Worm (Caenorhabditis elegans): ENCODE measurements around the gene Y50D7A.3.

Y50D7A.3 gene

DNA sequence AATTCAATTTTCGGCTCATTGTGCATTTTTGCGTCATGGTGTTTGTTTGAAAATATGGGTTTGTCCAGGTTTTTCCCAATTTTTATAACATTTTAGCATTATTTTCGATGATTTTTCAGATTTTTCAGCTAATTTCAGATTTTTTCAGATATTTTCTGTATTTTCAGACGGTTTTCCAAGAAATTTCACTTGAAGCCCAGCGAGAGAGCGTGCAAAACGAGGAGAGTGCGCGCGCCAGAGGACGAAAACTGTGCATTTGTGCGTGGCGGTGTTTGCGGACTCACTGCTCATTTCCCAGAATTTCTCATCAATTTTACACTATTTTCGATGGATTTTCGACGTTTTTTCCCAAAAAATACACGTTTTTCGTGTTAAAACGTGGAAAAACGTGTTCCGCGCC is 19.2 kb upstream of the Y50D7A.3 start (continued):
- TF ChIP-seq ztf-4 (tag; optimal IDR thresholded peaks at IDR 0.05) (peak; percentile 50), pag-3 (tag; optimal IDR thresholded peaks at IDR 0.05; ENCODE audit: borderline replicate concordance, insufficient read depth) (no peak), unc-98 (GFP tag; IDR thresholded peaks at IDR 0.05) (no peak), mab-9 (GFP tag; IDR thresholded peaks at IDR 0.05) (peak; percentile 38; the same call in 1 of the 2 replicates), lin-15B (tag; optimal IDR thresholded peaks at IDR 0.05) (peak; percentile 51), ztf-11 (tag; optimal IDR thresholded peaks at IDR 0.05) (peak in 1 of 2 experiments; percentile 28), fkh-8 (tag; optimal IDR thresholded peaks at IDR 0.05) (peak; percentile 81), zag-1 (tag; optimal IDR thresholded peaks at IDR 0.05) (no peak), pqm-1 (tag; optimal IDR thresholded peaks at IDR 0.05) (no peak), F16B12.6 (tag; optimal IDR thresholded peaks at IDR 0.05) (peak; percentile 94), sptf-1 (tag; optimal IDR thresholded peaks at IDR 0.05) (no peak), egl-13 (tag; optimal IDR thresholded peaks at IDR 0.05) (no peak), blmp-1 (tag; optimal IDR thresholded peaks at IDR 0.05) (no peak)

DNA sequence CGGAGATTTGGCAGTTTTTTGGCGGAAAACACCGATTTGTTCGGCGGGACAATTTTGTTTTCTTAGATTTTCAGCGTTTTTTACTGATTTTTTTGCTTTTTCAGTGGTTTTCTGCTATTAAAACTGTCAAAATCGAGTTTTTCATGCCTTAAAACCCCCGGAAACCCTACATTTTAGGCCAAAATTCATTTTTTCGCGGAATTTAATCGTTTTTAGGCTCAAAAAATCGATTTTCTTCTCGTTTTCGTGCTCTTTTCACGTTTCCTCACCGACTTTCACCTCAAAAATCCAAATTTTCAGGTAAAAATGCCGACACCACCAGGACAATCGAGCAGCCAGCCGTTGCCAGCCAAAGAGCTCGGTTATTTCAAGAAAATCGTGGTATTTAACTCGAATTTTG is 18.8 kb upstream of the Y50D7A.3 start, which contains the start of gene hpo-29:
hpo-29 (plus strand) TSS at position 301 of the 400 bp plus-strand sequence.
- no peak for TF ChIP-seq ces-1 (GFP tag; optimal IDR thresholded peaks at IDR 0.05)
- no peak for TF ChIP-seq lin-39 (tag; optimal IDR thresholded peaks at IDR 0.05)
- no peak for TF ChIP-seq nhr-20 (tag; optimal IDR thresholded peaks at IDR 0.05)
- TF ChIP-seq alr-1 (tag; optimal IDR thresholded peaks at IDR 0.05; ENCODE audit: borderline replicate concordance) = no peak
- no peak for TF ChIP-seq unc-98 (GFP tag; IDR thresholded peaks at IDR 0.05)
- no peak for TF ChIP-seq nhr-84 (tag; optimal IDR thresholded peaks at IDR 0.05)
- TF ChIP-seq jun-1 (tag; optimal IDR thresholded peaks at IDR 0.05) = no peak
- no peak for TF ChIP-seq ceh-88 (GFP tag; IDR thresholded peaks at IDR 0.05)
- no peak for TF ChIP-seq nhr-90 (tag; optimal IDR thresholded peaks at IDR 0.05; ENCODE audit: poor library complexity)
- no peak for TF ChIP-seq fkh-10 (GFP tag; optimal IDR thresholded peaks at IDR 0.05)
- no peak for TF ChIP-seq egl-13 (tag; optimal IDR thresholded peaks at IDR 0.05)
- TF ChIP-seq grh-1 (GFP tag; IDR thresholded peaks at IDR 0.05) = no peak
- TF ChIP-seq ceh-63 (GFP tag; optimal IDR thresholded peaks at IDR 0.05) = no peak
- no peak for TF ChIP-seq lin-13 (GFP tag; optimal IDR thresholded peaks at IDR 0.05)
- no peak for TF ChIP-seq ceh-8 (GFP tag; optimal IDR thresholded peaks at IDR 0.05)
- no peak for TF ChIP-seq lsy-2 (tag; optimal IDR thresholded peaks at IDR 0.05)
- TF ChIP-seq nhr-85 (tag) = no peak
- no peak for TF ChIP-seq rnt-1 (tag; optimal IDR thresholded peaks at IDR 0.05)
- no peak for TF ChIP-seq fkh-8 (tag; optimal IDR thresholded peaks at IDR 0.05)
- no peak for TF ChIP-seq hlh-4 (tag; optimal IDR thresholded peaks at IDR 0.05)

DNA sequence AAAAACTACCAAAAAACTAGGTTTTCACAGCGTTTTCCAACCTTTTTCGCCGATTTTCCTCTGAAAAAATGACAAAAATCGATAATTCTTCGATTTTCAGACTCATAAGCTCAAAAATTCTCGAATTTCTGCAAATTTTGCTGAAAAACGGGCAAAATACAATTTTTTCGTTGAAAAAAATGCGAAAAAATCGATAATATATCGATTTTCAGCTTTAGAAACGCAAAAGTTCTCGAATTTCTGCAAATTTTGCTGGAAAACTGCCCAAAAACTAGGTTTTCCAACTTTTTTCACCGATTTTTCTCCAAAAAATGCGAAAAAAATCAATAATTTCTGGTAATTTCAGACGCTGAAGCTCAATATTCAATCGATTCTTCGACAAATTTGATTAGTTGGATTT is 2.9 kb upstream of the Y50D7A.3 start:
- no peak for TF ChIP-seq pag-3 (tag; optimal IDR thresholded peaks at IDR 0.05; ENCODE audit: borderline replicate concordance, insufficient read depth)
- no peak for TF ChIP-seq aha-1 (tag; optimal IDR thresholded peaks at IDR 0.05)
- TF ChIP-seq lsy-2 (tag; optimal IDR thresholded peaks at IDR 0.05) = no peak
- TF ChIP-seq vab-15 (tag; optimal IDR thresholded peaks at IDR 0.05) = no peak
- no peak for TF ChIP-seq ets-5 (GFP tag; IDR thresholded peaks at IDR 0.05)
- TF ChIP-seq sup-37 (GFP tag; optimal IDR thresholded peaks at IDR 0.05) = no peak
- TF ChIP-seq nhr-237 (tag; optimal IDR thresholded peaks at IDR 0.05) = no peak
- TF ChIP-seq C16A3.4 (tag; optimal IDR thresholded peaks at IDR 0.05) = no peak
- no peak for TF ChIP-seq tbx-2 (tag; optimal IDR thresholded peaks at IDR 0.05)

DNA sequence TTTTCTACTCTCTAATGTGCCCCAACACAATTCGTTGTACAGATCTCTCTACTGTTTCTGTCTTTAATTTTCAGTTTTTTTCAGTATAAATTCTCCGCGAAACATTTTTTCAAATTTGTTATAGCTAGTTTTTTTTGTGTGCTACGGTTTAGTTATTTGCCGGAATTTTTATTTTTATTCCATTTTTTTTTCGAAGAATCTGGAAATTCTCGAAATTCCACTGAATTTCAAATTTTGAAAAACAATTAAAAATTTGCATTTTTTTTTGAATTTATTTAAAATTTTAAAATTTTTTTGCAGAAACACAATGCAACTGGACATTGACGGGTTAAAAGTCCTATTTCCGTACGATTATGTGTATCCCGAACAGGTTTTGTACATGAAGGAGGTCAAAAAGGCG is 10.5 kb downstream of the Y50D7A.3 start, which contains the start of gene xpd-1:
xpd-1 (plus strand) TSS at position 301 of the 400 bp plus-strand sequence.
- TF ChIP-seq lir-3 (tag; optimal IDR thresholded peaks at IDR 0.05; ENCODE audit: poor library complexity) (no peak), pag-3 (tag; optimal IDR thresholded peaks at IDR 0.05; ENCODE audit: borderline replicate concordance, insufficient read depth) (no peak), egl-27 (tag; optimal IDR thresholded peaks at IDR 0.05) (no peak), elt-2 (tag; optimal IDR thresholded peaks at IDR 0.05) (no peak), sox-4 (tag; optimal IDR thresholded peaks at IDR 0.05) (no peak), nhr-237 (tag; optimal IDR thresholded peaks at IDR 0.05) (no peak), dpl-1 (GFP tag; optimal IDR thresholded peaks at IDR 0.05) (no peak), C04F5.9 (tag; optimal IDR thresholded peaks at IDR 0.05) (no peak), jun-1 (tag; optimal IDR thresholded peaks at IDR 0.05) (no peak), aha-1 (tag; optimal IDR thresholded peaks at IDR 0.05) (no peak), fkh-8 (tag; optimal IDR thresholded peaks at IDR 0.05) (no peak), egl-13 (tag; optimal IDR thresholded peaks at IDR 0.05) (no peak), ceh-63 (GFP tag; optimal IDR thresholded peaks at IDR 0.05) (no peak), sup-37 (GFP tag; optimal IDR thresholded peaks at IDR 0.05) (no peak), ztf-4 (tag; optimal IDR thresholded peaks at IDR 0.05) (no peak), mdl-1 (tag; optimal IDR thresholded peaks at IDR 0.05) (no peak)

All from whole organism, L1 larva.